Worm (Caenorhabditis elegans) whole organism, late embryonic: ENCODE measurements around the gene K06A4.7.

ENCODE experiments used
- K02D7.2 ChIP-seq: sonication (generic microtip); optimal IDR thresholded peaks from 2 replicates; lab custom pipeline; 2017; ENCODE audit warnings: mild to moderate bottlenecking, missing genetic modification characterization, missing compliant biosample characterization
- ceh-9 ChIP-seq: sonication (generic microtip); optimal IDR thresholded peaks from 2 replicates; lab custom pipeline; 2016; ENCODE audit warnings: mild to moderate bottlenecking, missing genetic modification characterization, inconsistent platforms, missing compliant biosample characterization
- dve-1 ChIP-seq: sonication (generic microtip); optimal IDR thresholded peaks from 2 replicates; lab custom pipeline; 2017; ENCODE audit warnings: antibody characterized with exemption, mild to moderate bottlenecking, missing genetic modification characterization, missing compliant biosample characterization
- elt-2 ChIP-seq: sonication (generic microtip); optimal IDR thresholded peaks from 2 replicates; lab custom pipeline; 2016; ENCODE audit warnings: missing genetic modification reagents, missing genetic modification characterization, missing compliant biosample characterization
- fkh-10 ChIP-seq: fragments of 150-350 bp; optimal IDR thresholded peaks from 2 replicates; lab custom pipeline; 2014; ENCODE audit warnings: missing biosample characterization, missing genetic modification reagents, missing genetic modification characterization
- pqm-1 ChIP-seq: sonication (generic microtip); optimal IDR thresholded peaks from 2 replicates; lab custom pipeline; 2016; ENCODE audit warnings: missing genetic modification characterization, missing compliant biosample characterization
- rnt-1 ChIP-seq: sonication (generic microtip); optimal IDR thresholded peaks from 2 replicates; lab custom pipeline; 2016; ENCODE audit warnings: missing genetic modification characterization, missing compliant biosample characterization
- tbx-2 ChIP-seq: sonication (generic microtip); optimal IDR thresholded peaks from 2 replicates; lab custom pipeline; 2016; ENCODE audit warnings: missing genetic modification characterization, missing compliant biosample characterization
- unc-3 ChIP-seq, 2 experiments: fragments of 200-800 bp in 1 of 2; sonication (Bioruptor generic) in 1 of 2; sonication (generic microtip) in 1 of 2; conservative IDR thresholded peaks in 1 of 2; optimal IDR thresholded peaks in 1 of 2; 2 replicates each; pipeline versions ENCODE4 v1.3.6 to Lab custom; 2016 to 2022; ENCODE audit warnings: missing compliant biosample characterization in 2 of 2, missing genetic modification characterization in 2 of 2, missing genetic modification reagents in 1 of 2
- unc-86 ChIP-seq: sonication (generic microtip); optimal IDR thresholded peaks from 2 replicates; lab custom pipeline; 2016; ENCODE audit warnings: missing genetic modification characterization, missing compliant biosample characterization

DNA sequence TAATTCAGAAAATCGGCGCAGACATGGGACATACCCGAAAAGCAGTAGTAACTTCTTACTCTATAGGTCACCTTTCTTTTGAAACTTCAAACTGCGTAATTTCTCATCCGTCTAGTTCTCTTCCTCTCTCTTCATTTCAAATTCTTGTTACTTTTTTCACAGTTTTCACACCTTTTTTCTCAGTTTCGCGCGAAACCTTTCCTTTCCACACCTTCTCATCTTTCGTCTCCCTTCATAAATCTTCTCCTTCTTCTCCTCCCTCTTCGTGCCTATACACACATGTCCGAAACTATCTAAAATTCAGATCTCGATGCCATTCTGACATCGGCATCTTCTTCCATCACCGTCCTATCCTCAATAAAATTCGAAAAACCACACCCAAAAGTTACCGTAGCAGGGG, 47.5 kb downstream of the K06A4.7 start, which contains the start of gene wdr-62:
- TF ChIP-seq unc-86 (tag; lab: Kevin White, UChicago) (no peak), dve-1 (no peak), pqm-1 (no peak), fkh-10 (GFP tag; lab: Kevin White, UChicago) (no peak), K02D7.2 (tag; lab: Kevin White, UChicago) (no peak), elt-2 (tag; lab: Kevin White, UChicago) (no peak), tbx-2 (tag; lab: Kevin White, UChicago) (no peak), unc-3 (GFP tag; conservative IDR thresholded peaks at IDR 0.05; lab: Robert Waterston, UW) (no peak), unc-3 (tag; optimal IDR thresholded peaks at IDR 0.05; lab: Kevin White, UChicago) (no peak), rnt-1 (tag; lab: Kevin White, UChicago) (no peak), ceh-9 (no peak)
